Worm (Caenorhabditis elegans): ENCODE results near the gene B0454.26.
A peak's percentile ranks its signal among the peaks of the same experiment; 100 is the strongest.

The B0454.26 gene

DNA sequence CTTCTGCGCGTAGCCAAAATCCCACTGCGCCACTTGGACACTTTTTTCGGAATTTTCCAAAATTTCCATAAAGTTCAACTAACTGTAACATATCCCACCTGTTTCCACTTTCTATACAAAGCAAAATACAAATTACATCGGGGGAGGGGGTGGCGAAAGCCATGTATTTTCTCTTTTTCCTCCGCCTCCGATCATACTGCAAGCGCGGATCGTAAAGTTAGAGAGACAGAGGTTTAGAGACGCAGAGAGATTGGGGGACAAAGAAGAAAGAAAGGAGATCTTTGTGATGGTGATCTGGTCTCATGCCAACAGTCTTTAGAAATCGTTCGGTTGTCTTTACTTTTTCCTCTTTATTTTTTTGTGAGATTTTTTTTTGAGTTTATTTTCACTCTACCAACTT lies 10.1 kb downstream of the B0454.26 start:
- no peak for TF ChIP-seq hlh-8 (tag; optimal IDR thresholded peaks at IDR 0.05)
- TF ChIP-seq elt-2 (tag; optimal IDR thresholded peaks at IDR 0.05) = no peak
- TF ChIP-seq zip-5 (tag; optimal IDR thresholded peaks at IDR 0.05) = no peak
- no peak for TF ChIP-seq odd-2 (tag; optimal IDR thresholded peaks at IDR 0.05)
- TF ChIP-seq hlh-13 (GFP tag; optimal IDR thresholded peaks at IDR 0.05) = no peak
- TF ChIP-seq sox-4 (tag; optimal IDR thresholded peaks at IDR 0.05) = no peak
- no peak for TF ChIP-seq pag-3 (tag; optimal IDR thresholded peaks at IDR 0.05; ENCODE audit: borderline replicate concordance)
- TF ChIP-seq eyg-1 (tag; optimal IDR thresholded peaks at IDR 0.05) = no peak
- TF ChIP-seq rnt-1 (tag; optimal IDR thresholded peaks at IDR 0.05) = no peak

DNA sequence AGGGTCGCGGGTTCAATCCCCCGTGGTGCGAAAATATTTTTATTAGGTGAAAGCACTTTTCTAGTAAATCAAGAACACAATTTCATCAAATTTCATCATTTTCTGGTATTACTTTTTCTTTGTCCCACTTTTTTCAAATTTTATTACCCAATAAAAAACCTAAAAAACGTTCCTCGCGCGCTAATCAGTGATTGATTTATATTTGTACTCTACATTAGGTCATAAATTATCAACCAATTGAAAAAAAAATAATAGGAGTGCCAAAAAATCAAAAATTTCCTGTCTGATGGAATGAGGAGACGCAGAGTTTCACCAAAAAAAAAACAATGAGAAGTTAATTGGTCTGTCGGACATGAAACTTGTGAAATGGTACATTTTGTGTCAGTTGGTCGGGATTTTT lies 13.7 kb downstream of the B0454.26 start:
- TF ChIP-seq elt-4 (tag; optimal IDR thresholded peaks at IDR 0.05) = no peak
- TF ChIP-seq ceh-18 (tag; optimal IDR thresholded peaks at IDR 0.05) = no peak
- no peak for TF ChIP-seq mec-3 (tag; optimal IDR thresholded peaks at IDR 0.05; ENCODE audit: borderline replicate concordance)
- TF ChIP-seq ets-4 (tag; optimal IDR thresholded peaks at IDR 0.05) = no peak
- no peak for TF ChIP-seq fkh-6 (tag; optimal IDR thresholded peaks at IDR 0.05)
- no peak for TF ChIP-seq syd-9 (tag; optimal IDR thresholded peaks at IDR 0.05)

- TF ChIP-seq npax-4 (tag; optimal IDR thresholded peaks at IDR 0.05) = no peak
- no peak for TF ChIP-seq ceh-31 (tag; optimal IDR thresholded peaks at IDR 0.05)
- TF ChIP-seq ceh-14 (tag; optimal IDR thresholded peaks at IDR 0.05) = no peak
- no peak for TF ChIP-seq nfya-1 (tag; optimal IDR thresholded peaks at IDR 0.05)
These were observed 14.9 kb downstream of the B0454.26 start, which contains the start of gene clec-2 for ce11 chrII:3023381-3023935. Gene clec-2, minus strand, starts transcription at chrII:3023431.

- TF ChIP-seq ceh-48 (tag; optimal IDR thresholded peaks at IDR 0.05) = no peak
These were observed 17.5 kb downstream of the B0454.26 start for ce11 chrII:3020899-3021298.

- TF ChIP-seq F13H6.1 (tag; optimal IDR thresholded peaks at IDR 0.05) (no peak), ceh-9 (tag; optimal IDR thresholded peaks at IDR 0.05) (no peak), K02D7.2 (tag; optimal IDR thresholded peaks at IDR 0.05) (no peak), sox-2 (GFP tag; IDR thresholded peaks at IDR 0.05) (no peak), fkh-6 (tag; optimal IDR thresholded peaks at IDR 0.05) (no peak), hlh-8 (tag; optimal IDR thresholded peaks at IDR 0.05) (no peak), ztf-16 (tag; optimal IDR thresholded peaks at IDR 0.05) (no peak), ets-4 (tag; optimal IDR thresholded peaks at IDR 0.05) (no peak), mec-3 (tag; optimal IDR thresholded peaks at IDR 0.05; ENCODE audit: borderline replicate concordance) (no peak), eyg-1 (tag; optimal IDR thresholded peaks at IDR 0.05) (no peak), pax-1 (tag; optimal IDR thresholded peaks at IDR 0.05) (no peak), che-1 (tag; optimal IDR thresholded peaks at IDR 0.05) (no peak)
These were observed 18.5 kb downstream of the B0454.26 start, which contains the start of gene clec-3 for ce11 chrII:3019807-3020206. Gene clec-3, minus strand, starts transcription at chrII:3019907.

DNA sequence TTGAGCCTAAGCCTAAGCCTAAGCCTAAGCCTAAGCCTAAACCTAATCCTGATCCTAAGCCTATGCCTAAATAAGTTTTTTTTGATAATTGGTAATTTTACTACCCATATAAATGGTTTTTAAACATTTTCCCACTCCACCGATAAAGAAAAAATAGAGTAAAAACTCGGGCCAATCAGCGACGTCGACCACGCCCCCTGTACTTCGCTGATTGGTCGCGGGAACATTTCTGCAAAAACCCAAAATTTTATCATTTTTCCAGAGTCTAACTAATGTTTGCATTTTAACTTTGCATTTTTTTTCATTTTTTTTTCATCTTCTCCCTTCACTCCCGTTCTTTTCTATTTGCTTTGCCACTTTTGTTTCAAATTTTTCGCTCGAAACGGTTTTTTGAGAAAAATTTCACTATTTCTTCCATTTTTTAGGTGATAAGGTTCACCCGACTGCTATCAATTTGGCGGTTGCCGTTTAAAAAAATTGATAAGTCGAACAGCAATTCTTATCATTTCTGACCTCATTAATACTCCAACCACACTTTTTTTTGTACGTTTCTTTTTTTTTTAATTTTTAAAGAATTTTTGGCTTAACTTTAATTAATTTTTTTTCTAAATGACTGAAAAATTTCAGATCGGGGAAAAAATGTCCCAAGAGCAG lies 24.0 kb downstream of the B0454.26 start, which contains the start of gene C41H7.2:
Gene C41H7.2, plus strand, starts transcription at position 622 of the 654 bp plus-strand sequence.
- TF ChIP-seq pros-1 (tag; optimal IDR thresholded peaks at IDR 0.05) = no peak
- TF ChIP-seq fax-1 (tag; optimal IDR thresholded peaks at IDR 0.05) = no peak
- TF ChIP-seq F13H6.1 (tag; optimal IDR thresholded peaks at IDR 0.05) = no peak
- TF ChIP-seq ceh-9 (tag; optimal IDR thresholded peaks at IDR 0.05) = no peak
- no peak for TF ChIP-seq ceh-14 (tag; optimal IDR thresholded peaks at IDR 0.05)
- peak; percentile 86 for TF ChIP-seq nfya-1 (tag; optimal IDR thresholded peaks at IDR 0.05)
- TF ChIP-seq ttx-3 (tag; optimal IDR thresholded peaks at IDR 0.05) = no peak
- TF ChIP-seq ceh-31 (tag; optimal IDR thresholded peaks at IDR 0.05) = no peak
- TF ChIP-seq fkh-6 (tag; optimal IDR thresholded peaks at IDR 0.05) = no peak
- no peak for TF ChIP-seq hlh-30 (tag; optimal IDR thresholded peaks at IDR 0.05; ENCODE audit: insufficient read depth)
- no peak for TF ChIP-seq lin-11 (tag; optimal IDR thresholded peaks at IDR 0.05)
- no peak for TF ChIP-seq unc-3 (GFP tag; conservative IDR thresholded peaks at IDR 0.05)
- TF ChIP-seq unc-3 (tag; optimal IDR thresholded peaks at IDR 0.05) = no peak
- no peak for TF ChIP-seq pqm-1 (tag; optimal IDR thresholded peaks at IDR 0.05)
- no peak for TF ChIP-seq K09A11.1 (tag; optimal IDR thresholded peaks at IDR 0.05; ENCODE audit: insufficient read depth)
- TF ChIP-seq elt-2 (tag; optimal IDR thresholded peaks at IDR 0.05) = peak; percentile 90
